Fruit fly (Drosophila melanogaster) whole organism, embryonic: ENCODE data around the gene dbe.
A peak's percentile ranks its signal among the peaks of the same experiment; 100 is the strongest.

ENCODE experiments used
- ATbp ChIP-seq: fragments of 200-800 bp; sonication (Bioruptor generic); optimal IDR thresholded peaks from 2 replicates; lab custom pipeline; 2017; ENCODE audit warnings: missing biosample characterization, mild to moderate bottlenecking, missing genetic modification characterization, missing genetic modification reagents
- CG1024 ChIP-seq: fragments of 200-800 bp; sonication (Bioruptor generic); IDR thresholded peaks from 2 replicates; pipeline ENCODE4 v1.3.6; 2022; ENCODE audit warnings: missing biosample characterization, missing genetic modification characterization
- CG10321 ChIP-seq: fragments of 200-800 bp; sonication (Bioruptor generic); IDR thresholded peaks from 2 replicates; pipeline ENCODE4 v1.3.6; 2022; ENCODE audit warnings: missing biosample characterization, missing genetic modification characterization
- CG10654 ChIP-seq: fragments of 200-800 bp; sonication (Bioruptor generic); optimal IDR thresholded peaks from 2 replicates; lab custom pipeline; 2016; ENCODE audit warnings: missing biosample characterization, missing genetic modification characterization
- CG12219 ChIP-seq: fragments of 200-800 bp; sonication (Bioruptor generic); optimal IDR thresholded peaks from 3 replicates; lab custom pipeline; 2018; ENCODE audit warnings: missing biosample characterization, mild to moderate bottlenecking, missing genetic modification characterization
- CG13424 ChIP-seq: fragments of 200-800 bp; sonication (Bioruptor generic); optimal IDR thresholded peaks from 2 replicates; lab custom pipeline; 2019; ENCODE audit warnings: missing biosample characterization, mild to moderate bottlenecking, missing genetic modification characterization, moderate library complexity
- CG13624 ChIP-seq: fragments of 200-800 bp; sonication (Bioruptor generic); optimal IDR thresholded peaks from 2 replicates; lab custom pipeline; 2016; ENCODE audit warnings: missing biosample characterization, missing genetic modification characterization
- CG17186 ChIP-seq: fragments of 200-800 bp; sonication (Bioruptor generic); optimal IDR thresholded peaks from 3 replicates; lab custom pipeline; 2017; ENCODE audit warnings: missing biosample characterization, missing genetic modification reagents, missing genetic modification characterization
- CG17385 ChIP-seq: fragments of 200-800 bp; sonication (Bioruptor generic); optimal IDR thresholded peaks from 3 replicates; lab custom pipeline; 2018; ENCODE audit warnings: missing biosample characterization, mild to moderate bottlenecking, missing genetic modification characterization
- CG18011 ChIP-seq: fragments of 200-800 bp; sonication (Bioruptor generic); optimal IDR thresholded peaks from 2 replicates; lab custom pipeline; 2017; ENCODE audit warnings: missing biosample characterization, missing genetic modification characterization, mild to moderate bottlenecking, moderate library complexity, missing genotype
- CG2129 ChIP-seq: fragments of 200-800 bp; sonication (Bioruptor generic); IDR thresholded peaks from 2 replicates; pipeline ENCODE4 v1.3.6; 2022; ENCODE audit warnings: missing biosample characterization, missing genetic modification characterization; ENCODE audit not compliant: partially characterized antibody
- CG2202 ChIP-seq: fragments of 200-800 bp; sonication (Bioruptor generic); optimal IDR thresholded peaks from 2 replicates; lab custom pipeline; 2018; ENCODE audit warnings: missing biosample characterization, mild to moderate bottlenecking, missing genetic modification characterization
- CG2889 ChIP-seq: fragments of 200-800 bp; sonication (Bioruptor generic); IDR thresholded peaks from 3 replicates; pipeline ENCODE4 v1.3.6; 2022; ENCODE audit warnings: missing biosample characterization, missing genetic modification characterization
- CG30431 ChIP-seq: fragments of 200-800 bp; sonication (Bioruptor generic); optimal IDR thresholded peaks from 2 replicates; lab custom pipeline; 2017; ENCODE audit warnings: missing biosample characterization, missing genetic modification characterization
- CG3163 ChIP-seq: fragments of 200-800 bp; sonication (Bioruptor generic); optimal IDR thresholded peaks from 3 replicates; lab custom pipeline; 2016; ENCODE audit warnings: missing biosample characterization, missing genetic modification characterization
- CG32772 ChIP-seq: fragments of 200-800 bp; sonication (Bioruptor generic); IDR thresholded peaks from 2 replicates; pipeline ENCODE4 v1.3.6; 2022; ENCODE audit warnings: missing biosample characterization, missing genetic modification characterization
- CG3847 ChIP-seq: fragments of 200-800 bp; sonication (Bioruptor generic); IDR thresholded peaks from 2 replicates; pipeline ENCODE4 v1.3.6; 2022; ENCODE audit warnings: missing biosample characterization, missing genetic modification characterization
- CG4282 ChIP-seq: fragments of 200-800 bp; sonication (Bioruptor generic); optimal IDR thresholded peaks from 2 replicates; lab custom pipeline; 2016; ENCODE audit warnings: missing biosample characterization, missing genetic modification characterization
- CG4360 ChIP-seq: fragments of 200-800 bp; sonication (Bioruptor generic); IDR thresholded peaks from 2 replicates; pipeline ENCODE4 v1.3.6; 2022; ENCODE audit warnings: missing biosample characterization, missing genetic modification characterization
- CG4424 ChIP-seq: fragments of 200-800 bp; sonication (Bioruptor generic); optimal IDR thresholded peaks from 3 replicates; lab custom pipeline; 2016; ENCODE audit warnings: missing biosample characterization, missing genetic modification characterization
- CG4617 ChIP-seq: fragments of 200-800 bp; sonication (Bioruptor generic); optimal IDR thresholded peaks from 3 replicates; lab custom pipeline; 2016; ENCODE audit warnings: missing biosample characterization, missing genetic modification characterization, borderline replicate concordance
- CG6175 ChIP-seq: fragments of 200-800 bp; sonication (Bioruptor generic); IDR thresholded peaks from 3 replicates; pipeline ENCODE4 v1.3.6; 2022; ENCODE audit warnings: missing biosample characterization, missing genetic modification characterization
- CG6765 ChIP-seq: fragments of 200-800 bp; sonication (Bioruptor generic); optimal IDR thresholded peaks from 3 replicates; lab custom pipeline; 2017; ENCODE audit warnings: missing biosample characterization, mild to moderate bottlenecking, missing genetic modification characterization
- CG7556 ChIP-seq: fragments of 200-800 bp; sonication (Bioruptor generic); optimal IDR thresholded peaks from 2 replicates; lab custom pipeline; 2017; ENCODE audit warnings: missing biosample characterization, mild to moderate bottlenecking, missing genetic modification characterization
- CG9932 ChIP-seq: fragments of 200-800 bp; sonication (Bioruptor generic); IDR thresholded peaks from 2 replicates; pipeline ENCODE4 v1.3.6; 2022; ENCODE audit warnings: missing biosample characterization, missing genetic modification characterization
- CTCF ChIP-seq: fragments of 200-800 bp; sonication (Bioruptor generic); optimal IDR thresholded peaks from 2 replicates; lab custom pipeline; 2017; ENCODE audit warnings: missing biosample characterization, mild to moderate bottlenecking, missing genetic modification characterization, moderate library complexity
- Camta ChIP-seq: fragments of 200-800 bp; sonication (Bioruptor generic); optimal IDR thresholded peaks from 2 replicates; lab custom pipeline; 2016; ENCODE audit warnings: missing biosample characterization, missing genetic modification characterization
- Dip3 ChIP-seq: fragments of 200-800 bp; sonication (Bioruptor generic); optimal IDR thresholded peaks from 3 replicates; lab custom pipeline; 2016; ENCODE audit warnings: missing biosample characterization, missing genetic modification characterization
- Doc2 ChIP-seq: fragments of 200-800 bp; sonication (Bioruptor generic); IDR thresholded peaks from 2 replicates; pipeline ENCODE4 v1.3.6; 2022; ENCODE audit warnings: missing biosample characterization, missing genetic modification characterization
- E2f2 ChIP-seq: fragments of 200-800 bp; sonication (Bioruptor generic); IDR thresholded peaks from 2 replicates; pipeline ENCODE4 v1.3.6; 2022; ENCODE audit warnings: missing biosample characterization, missing genetic modification characterization
- Fer1 ChIP-seq: fragments of 200-800 bp; sonication (Bioruptor generic); optimal IDR thresholded peaks from 2 replicates; lab custom pipeline; 2017; ENCODE audit warnings: missing biosample characterization, mild to moderate bottlenecking, missing genetic modification characterization
- GATAe ChIP-seq: fragments of 200-800 bp; sonication (Bioruptor generic); conservative IDR thresholded peaks from 2 replicates; pipeline ENCODE4 v1.3.6; 2022; ENCODE audit warnings: missing biosample characterization, missing genetic modification characterization
- Hr78 ChIP-seq, 2 experiments: fragments of 200-800 bp in 1 of 2; fragments of >200 bp in 1 of 2; sonication (Bioruptor generic) in 1 of 2; optimal IDR thresholded peaks; 2 replicates each; lab custom pipeline; 2017 to 2019; ENCODE audit warnings: missing biosample characterization in 2 of 2, missing genetic modification characterization in 2 of 2, mild to moderate bottlenecking in 1 of 2, moderate library complexity in 1 of 2
- Hsf ChIP-seq: fragments of 200-800 bp; sonication (Bioruptor generic); optimal IDR thresholded peaks from 3 replicates; lab custom pipeline; 2016; ENCODE audit warnings: missing biosample characterization, missing genetic modification characterization
- Kr ChIP-seq: fragments of 200-800 bp; sonication (Bioruptor generic); optimal IDR thresholded peaks from 2 replicates; lab custom pipeline; 2017; ENCODE audit warnings: missing biosample characterization, mild to moderate bottlenecking, missing genetic modification characterization
- Ssrp ChIP-seq: fragments of 200-800 bp; sonication (Bioruptor generic); optimal IDR thresholded peaks from 2 replicates; lab custom pipeline; 2018; ENCODE audit warnings: missing biosample characterization, mild to moderate bottlenecking, missing genetic modification characterization, moderate library complexity
- al ChIP-seq: fragments of 200-800 bp; sonication (Bioruptor generic); IDR thresholded peaks from 2 replicates; pipeline ENCODE4 v1.3.6; 2022; ENCODE audit warnings: missing biosample characterization, missing genetic modification characterization
- br ChIP-seq: fragments of >200 bp; optimal IDR thresholded peaks from 2 replicates; lab custom pipeline; 2017
- crol ChIP-seq: fragments of 200-800 bp; sonication (Bioruptor generic); IDR thresholded peaks from 2 replicates; pipeline ENCODE4 v1.3.6; 2022; ENCODE audit warnings: missing biosample characterization, missing genetic modification characterization
- dysf ChIP-seq: fragments of 200-800 bp; sonication (Bioruptor generic); IDR thresholded peaks from 3 replicates; pipeline ENCODE4 v1.3.6; 2022; ENCODE audit warnings: missing biosample characterization, missing genetic modification characterization
- gt ChIP-seq: fragments of 200-800 bp; sonication (Bioruptor generic); IDR thresholded peaks from 2 replicates; pipeline ENCODE4 v1.3.6; 2022; ENCODE audit warnings: missing biosample characterization, missing genetic modification characterization
- klu ChIP-seq: fragments of 200-800 bp; sonication (Bioruptor generic); IDR thresholded peaks from 2 replicates; pipeline ENCODE4 v1.3.6; 2022; ENCODE audit warnings: missing biosample characterization, missing genetic modification characterization
- lbe ChIP-seq: fragments of 200-800 bp; sonication (Bioruptor generic); optimal IDR thresholded peaks from 2 replicates; lab custom pipeline; 2016; ENCODE audit warnings: missing biosample characterization, mild to moderate bottlenecking, missing genetic modification characterization
- mam ChIP-seq: fragments of 200-800 bp; sonication (Bioruptor generic); optimal IDR thresholded peaks from 3 replicates; lab custom pipeline; 2016; ENCODE audit warnings: missing biosample characterization, missing genetic modification characterization
- p53 ChIP-seq: fragments of 200-800 bp; sonication (Bioruptor generic); optimal IDR thresholded peaks from 2 replicates; lab custom pipeline; 2016; ENCODE audit warnings: missing biosample characterization, missing genetic modification characterization
- pfk ChIP-seq: fragments of 200-800 bp; sonication (Bioruptor generic); optimal IDR thresholded peaks from 2 replicates; lab custom pipeline; 2018; ENCODE audit warnings: missing biosample characterization, mild to moderate bottlenecking, missing genetic modification characterization, moderate library complexity
- psq ChIP-seq: fragments of 200-800 bp; sonication (Bioruptor generic); optimal IDR thresholded peaks from 2 replicates; lab custom pipeline; 2017; ENCODE audit warnings: missing biosample characterization, missing genetic modification characterization
- repo ChIP-seq: fragments of 200-800 bp; sonication (Bioruptor generic); optimal IDR thresholded peaks from 2 replicates; lab custom pipeline; 2016; ENCODE audit warnings: missing biosample characterization, missing genetic modification characterization
- sim ChIP-seq: fragments of 200-800 bp; sonication (Bioruptor generic); IDR thresholded peaks from 2 replicates; pipeline ENCODE4 v1.3.6; 2022; ENCODE audit warnings: missing biosample characterization, missing genetic modification characterization
- sima ChIP-seq: fragments of 200-800 bp; sonication (Bioruptor generic); optimal IDR thresholded peaks from 2 replicates; lab custom pipeline; 2016; ENCODE audit warnings: missing biosample characterization, missing genetic modification characterization
- tx ChIP-seq: fragments of 200-800 bp; sonication (Bioruptor generic); optimal IDR thresholded peaks from 2 replicates; lab custom pipeline; 2016; ENCODE audit warnings: missing biosample characterization, missing genetic modification characterization
- z ChIP-seq: fragments of 200-800 bp; sonication (Bioruptor generic); IDR thresholded peaks from 3 replicates; pipeline ENCODE4 v1.3.6; 2022; ENCODE audit warnings: missing biosample characterization, missing genetic modification characterization

dbe gene

dm6 chr2L:855052-855547 lies 14.6 kb downstream of the dbe start, which contains the start of gene CG13949 (continued):
- no peak; the same call in 2 of the 3 replicates for TF ChIP-seq CG6175 (GFP tag; lab: Robert Waterston, UW)
- TF ChIP-seq repo (GFP tag; lab: Kevin White, UChicago), result no peak
- TF ChIP-seq sima, result no peak
- peak; percentile 64 for TF ChIP-seq Hsf
- peak; percentile 87 for TF ChIP-seq CG9932
- TF ChIP-seq ATbp (GFP tag; lab: Kevin White, UChicago), result peak; percentile 37
- TF ChIP-seq CG2129, result peak; percentile 26; the same call in 1 of the 2 replicates
- TF ChIP-seq CG2889 (GFP tag; lab: Robert Waterston, UW), result no peak
- TF ChIP-seq CG17186 (GFP tag; lab: Kevin White, UChicago), result no peak
- TF ChIP-seq klu (GFP tag; lab: Robert Waterston, UW), result peak; percentile 47; the same call in 1 of the 2 replicates
- TF ChIP-seq br (lab: Kevin White, UChicago), result no peak
- TF ChIP-seq Hr78 (GFP tag; optimal IDR thresholded peaks at IDR 0.05; lab: Kevin White, UChicago), result peak in 1 of 2 experiments; percentile 37
- no peak for TF ChIP-seq Kr (GFP tag; lab: Kevin White, UChicago)
- TF ChIP-seq E2f2 (GFP tag; lab: Robert Waterston, UW), result peak; percentile 64
- TF ChIP-seq CG17385 (GFP tag; lab: Kevin White, UChicago), result peak; percentile 46
- TF ChIP-seq GATAe (GFP tag; lab: Robert Waterston, UW), result peak; percentile 65; the same call in 1 of the 2 replicates
- peak; percentile 11 for TF ChIP-seq CG2202 (tag; lab: Kevin White, UChicago)
- peak; percentile 67 for TF ChIP-seq al (GFP tag; lab: Robert Waterston, UW)
- TF ChIP-seq CG4282 (GFP tag; lab: Kevin White, UChicago), result peak; percentile 35
- no peak for TF ChIP-seq pfk (GFP tag; lab: Kevin White, UChicago)
- TF ChIP-seq CG7556 (GFP tag; lab: Kevin White, UChicago), result peak; percentile 60
- TF ChIP-seq CG3847 (GFP tag; lab: Robert Waterston, UW), result peak; percentile 92
- TF ChIP-seq CG13624 (GFP tag; lab: Kevin White, UChicago), result peak; percentile 64
- TF ChIP-seq Dip3 (GFP tag; lab: Kevin White, UChicago), result peak; percentile 15
- peak; percentile 60 for TF ChIP-seq CG32772
- no peak; the same call in 1 of the 2 replicates for TF ChIP-seq CG10321
- 0 out of 2 replicates have a peak, but pooled peaks have one; percentile 18 for TF ChIP-seq CG4360
- peak; percentile 68 for TF ChIP-seq CG13424
- TF ChIP-seq CG4424 (GFP tag; lab: Kevin White, UChicago), result peak; percentile 44
- peak; percentile 12 for TF ChIP-seq CG6765
- peak; percentile 4 for TF ChIP-seq Camta
- peak; percentile 61 for TF ChIP-seq tx
- TF ChIP-seq Fer1 (GFP tag; lab: Kevin White, UChicago), result peak; percentile 55
- TF ChIP-seq CG18011 (GFP tag; lab: Kevin White, UChicago), result peak; percentile 35
- peak; percentile 65 for TF ChIP-seq mam
- TF ChIP-seq Ssrp (tag; lab: Kevin White, UChicago), result peak; percentile 20
- peak; percentile 8 for TF ChIP-seq CG4617
- peak; percentile 14 for TF ChIP-seq p53 (GFP tag; lab: Kevin White, UChicago)
- TF ChIP-seq dysf (GFP tag; lab: Robert Waterston, UW), result peak; percentile 76
- TF ChIP-seq CG10654 (GFP tag; lab: Kevin White, UChicago), result peak; percentile 26
- TF ChIP-seq CG3163 (GFP tag; lab: Kevin White, UChicago), result peak; percentile 39
- TF ChIP-seq crol (GFP tag; lab: Robert Waterston, UW), result no peak
- TF ChIP-seq lbe (GFP tag; lab: Kevin White, UChicago), result no peak
- TF ChIP-seq sim, result no peak
- no peak for TF ChIP-seq CG30431 (GFP tag; lab: Kevin White, UChicago)
- TF ChIP-seq psq (GFP tag; lab: Kevin White, UChicago), result no peak
- TF ChIP-seq Doc2 (GFP tag; lab: Robert Waterston, UW), result no peak
- TF ChIP-seq gt (GFP tag; lab: Robert Waterston, UW), result no peak
- TF ChIP-seq z, result peak; percentile 60; the same call in 1 of the 3 replicates
- TF ChIP-seq CTCF, result peak; percentile 54
- no peak for TF ChIP-seq CG1024 (GFP tag; lab: Robert Waterston, UW)
- TF ChIP-seq CG12219 (GFP tag; lab: Kevin White, UChicago), result peak; percentile 22
